Worm (Caenorhabditis elegans) whole organism, L3 larva: ENCODE measurements around the gene srbc-10.
"Not testable (repeated sequence)": the region's sequence is repeated elsewhere in the genome, so short reads cannot be mapped to it uniquely, and the experiment has no call there.

ENCODE experiments used
- R02D3.7 ChIP-seq: fragments of 150-350 bp; optimal IDR thresholded peaks from 2 replicates; lab custom pipeline; 2014; ENCODE audit warnings: missing biosample characterization, missing genetic modification characterization
- ZK546.5 ChIP-seq: sonication (generic microtip); optimal IDR thresholded peaks from 2 replicates; lab custom pipeline; 2017; ENCODE audit warnings: missing biosample characterization, missing genetic modification characterization
- ama-1 ChIP-seq: fragments of 150-350 bp; optimal IDR thresholded peaks from 2 replicates; lab custom pipeline; 2018
- ceh-16 ChIP-seq: sonication (generic microtip); optimal IDR thresholded peaks from 2 replicates; lab custom pipeline; 2017; ENCODE audit warnings: missing biosample characterization, missing genetic modification characterization
- ceh-28 ChIP-seq: fragments of 150-350 bp; optimal IDR thresholded peaks from 2 replicates; lab custom pipeline; 2014; ENCODE audit warnings: missing biosample characterization, missing genetic modification reagents, missing genetic modification characterization
- ceh-82 ChIP-seq: fragments of 150-350 bp; optimal IDR thresholded peaks from 2 replicates; lab custom pipeline; 2014; ENCODE audit warnings: missing biosample characterization, missing genetic modification characterization
- ceh-9 ChIP-seq: sonication (generic microtip); optimal IDR thresholded peaks from 2 replicates; lab custom pipeline; 2018; ENCODE audit warnings: missing biosample characterization, missing genetic modification characterization
- daf-12 ChIP-seq: fragments of 150-350 bp; optimal IDR thresholded peaks from 2 replicates; lab custom pipeline; 2014; ENCODE audit warnings: missing biosample characterization, missing genetic modification reagents, missing genetic modification characterization
- egl-27 ChIP-seq: sonication (generic microtip); optimal IDR thresholded peaks from 4 replicates; lab custom pipeline; 2017; ENCODE audit warnings: missing biosample characterization, missing genetic modification reagents, missing genetic modification characterization
- egl-5 ChIP-seq: fragments of 150-350 bp; optimal IDR thresholded peaks from 2 replicates; lab custom pipeline; 2017; ENCODE audit warnings: missing biosample characterization, missing genetic modification reagents, missing genetic modification characterization, inconsistent platforms
- elt-2 ChIP-seq: sonication (generic microtip); optimal IDR thresholded peaks from 2 replicates; lab custom pipeline; 2016; ENCODE audit warnings: missing genetic modification reagents, mild to moderate bottlenecking, missing genetic modification characterization, missing compliant biosample characterization
- eor-1 ChIP-seq, 2 experiments: fragments of 150-350 bp; optimal IDR thresholded peaks; 2 replicates each; lab custom pipeline; 2014 to 2018; ENCODE audit warnings: missing biosample characterization in 2 of 2, missing genetic modification characterization in 2 of 2
- fkh-10 ChIP-seq: sonication (generic microtip); optimal IDR thresholded peaks from 2 replicates; lab custom pipeline; 2017; ENCODE audit warnings: missing biosample characterization, missing genetic modification reagents, missing genetic modification characterization
- fkh-2 ChIP-seq: fragments of 150-350 bp; optimal IDR thresholded peaks from 2 replicates; lab custom pipeline; 2014; ENCODE audit warnings: missing biosample characterization, missing genetic modification reagents, missing genetic modification characterization
- fos-1 ChIP-seq: fragments of 150-350 bp; optimal IDR thresholded peaks from 2 replicates; lab custom pipeline; 2014; ENCODE audit warnings: missing biosample characterization, missing genetic modification characterization
- hmg-11 ChIP-seq: sonication (generic microtip); optimal IDR thresholded peaks from 2 replicates; lab custom pipeline; 2016; ENCODE audit warnings: missing genetic modification characterization, missing compliant biosample characterization
- jun-1 ChIP-seq: fragments of 150-350 bp; optimal IDR thresholded peaks from 2 replicates; lab custom pipeline; 2014; ENCODE audit warnings: missing biosample characterization, missing genetic modification reagents, missing genetic modification characterization
- lin-15B ChIP-seq: fragments of 150-350 bp; optimal IDR thresholded peaks from 2 replicates; lab custom pipeline; 2014; ENCODE audit warnings: missing biosample characterization, missing genetic modification characterization
- lin-39 ChIP-seq: fragments of 150-350 bp; optimal IDR thresholded peaks from 2 replicates; lab custom pipeline; 2018; ENCODE audit warnings: missing biosample characterization, missing genetic modification reagents, missing genetic modification characterization
- lsy-12 ChIP-seq: sonication (generic microtip); optimal IDR thresholded peaks from 2 replicates; lab custom pipeline; 2016; ENCODE audit warnings: mild to moderate bottlenecking, missing genetic modification characterization, missing compliant biosample characterization
- mml-1 ChIP-seq: fragments of 150-350 bp; sonication (generic microtip); optimal IDR thresholded peaks from 3 replicates; lab custom pipeline; 2014; ENCODE audit warnings: missing biosample characterization, missing genetic modification characterization
- nhr-11 ChIP-seq: fragments of 150-350 bp; optimal IDR thresholded peaks from 2 replicates; lab custom pipeline; 2014; ENCODE audit warnings: missing biosample characterization, missing genetic modification characterization
- nhr-23 ChIP-seq: fragments of 150-350 bp; optimal IDR thresholded peaks from 2 replicates; lab custom pipeline; 2014; ENCODE audit warnings: missing biosample characterization, missing genetic modification reagents, missing genetic modification characterization
- nhr-237 ChIP-seq: fragments of 150-350 bp; optimal IDR thresholded peaks from 2 replicates; lab custom pipeline; 2014; ENCODE audit warnings: missing biosample characterization, missing genetic modification characterization
- nhr-28 ChIP-seq: fragments of 150-350 bp; optimal IDR thresholded peaks from 2 replicates; lab custom pipeline; 2014; ENCODE audit warnings: missing biosample characterization, missing genetic modification characterization
- nhr-43 ChIP-seq: sonication (generic microtip); optimal IDR thresholded peaks from 2 replicates; lab custom pipeline; 2016; ENCODE audit warnings: mild to moderate bottlenecking, missing genetic modification characterization, missing compliant biosample characterization; ENCODE audit not compliant: poor library complexity, severe bottlenecking
- nhr-67 ChIP-seq: fragments of 150-350 bp; optimal IDR thresholded peaks from 2 replicates; lab custom pipeline; 2014; ENCODE audit warnings: missing biosample characterization, missing genetic modification characterization
- nhr-76 ChIP-seq: fragments of 150-350 bp; sonication (generic microtip); optimal IDR thresholded peaks from 5 replicates; lab custom pipeline; 2014; ENCODE audit warnings: missing biosample characterization, missing genetic modification characterization
- nhr-77 ChIP-seq: fragments of 150-350 bp; optimal IDR thresholded peaks from 2 replicates; lab custom pipeline; 2014; ENCODE audit warnings: missing biosample characterization, missing genetic modification characterization
- pqm-1 ChIP-seq: fragments of 150-350 bp; optimal IDR thresholded peaks from 2 replicates; lab custom pipeline; 2017; ENCODE audit warnings: missing biosample characterization, missing genetic modification characterization, inconsistent platforms
- sea-2 ChIP-seq: fragments of 150-350 bp; sonication (generic microtip); optimal IDR thresholded peaks from 4 replicates; lab custom pipeline; 2014; ENCODE audit warnings: missing biosample characterization, missing genetic modification reagents, missing genetic modification characterization
- tbx-2 ChIP-seq: sonication (generic microtip); optimal IDR thresholded peaks from 2 replicates; lab custom pipeline; 2016; ENCODE audit warnings: mild to moderate bottlenecking, missing genetic modification characterization, missing compliant biosample characterization
- unc-62 ChIP-seq: fragments of 150-350 bp; sonication (generic microtip); optimal IDR thresholded peaks from 4 replicates; lab custom pipeline; 2014; ENCODE audit warnings: missing biosample characterization, missing genetic modification reagents, missing genetic modification characterization
- zag-1 ChIP-seq: fragments of 150-350 bp; optimal IDR thresholded peaks from 2 replicates; lab custom pipeline; 2014; ENCODE audit warnings: missing biosample characterization, missing genetic modification characterization
- ztf-4 ChIP-seq: fragments of 150-350 bp; optimal IDR thresholded peaks from 2 replicates; lab custom pipeline; 2014; ENCODE audit warnings: missing biosample characterization, missing genetic modification characterization

The srbc-10 gene

DNA sequence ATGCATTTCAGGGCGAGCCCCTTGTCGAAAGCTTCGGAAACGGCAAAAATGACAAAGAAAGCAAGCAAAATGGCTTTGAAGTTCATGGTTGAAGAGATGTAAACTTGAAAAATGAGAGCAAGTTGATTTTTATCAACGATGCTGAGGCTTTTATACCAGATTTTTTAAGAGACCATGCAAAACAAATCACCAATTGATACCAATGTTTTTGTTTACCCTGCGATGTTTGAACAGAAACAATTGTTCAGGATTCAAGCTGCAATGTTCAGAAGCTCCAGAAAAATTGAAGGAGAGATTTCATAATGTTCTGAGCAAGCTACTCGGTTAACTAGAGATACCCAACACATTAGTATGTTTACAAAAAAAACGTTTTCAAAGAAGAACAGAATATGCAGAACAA lies 29.5 kb upstream of the srbc-10 start, which contains the start of gene C54F6.15:
Gene C54F6.15, minus strand, starts transcription at position 101 of the 400 bp plus-strand sequence.
- TF ChIP-seq ceh-16 (no peak), nhr-77 (tag; lab: Kevin White, UChicago) (no peak), fkh-10 (GFP tag; lab: Kevin White, UChicago) (no peak), nhr-76 (tag; lab: Kevin White, UChicago) (no peak), lsy-12 (no peak), nhr-11 (tag; lab: Kevin White, UChicago) (no peak), nhr-67 (tag; lab: Kevin White, UChicago) (no peak)

DNA sequence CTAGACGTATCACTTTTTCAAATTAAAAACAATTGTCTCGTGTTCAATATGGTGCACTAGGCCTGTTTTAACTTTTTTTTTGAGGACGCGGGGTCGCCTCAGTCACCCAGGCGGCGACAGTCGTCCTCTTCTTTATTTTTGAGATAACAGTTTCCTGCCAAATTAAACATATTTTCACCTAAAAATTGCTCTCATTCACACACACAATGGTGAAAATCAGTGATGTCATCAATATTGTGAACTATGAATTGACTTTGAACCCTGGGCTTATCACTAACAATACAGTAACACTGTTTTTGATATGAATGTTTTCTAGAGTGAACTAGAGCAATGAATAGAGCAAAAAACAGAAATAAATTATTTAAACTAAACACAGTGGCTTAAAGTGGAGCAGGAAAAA lies 28.5 kb upstream of the srbc-10 start:
- no peak for TF ChIP-seq nhr-23 (tag; lab: Kevin White, UChicago)
- TF ChIP-seq tbx-2 (tag; lab: Kevin White, UChicago), result no peak
- TF ChIP-seq unc-62 (GFP tag; lab: Kevin White, UChicago), result no peak
- peak; percentile 89 for TF ChIP-seq pqm-1 (tag; lab: Kevin White, UChicago)
- no peak for TF ChIP-seq eor-1 (tag; optimal IDR thresholded peaks at IDR 0.05; lab: Kevin White, UChicago)
- TF ChIP-seq elt-2 (tag; lab: Kevin White, UChicago), result peak; percentile 75
- TF ChIP-seq mml-1 (tag; lab: Kevin White, UChicago), result no peak
- TF ChIP-seq ceh-28, result no peak
- TF ChIP-seq nhr-237 (tag; lab: Kevin White, UChicago), result no peak
- no peak for TF ChIP-seq lsy-12

DNA sequence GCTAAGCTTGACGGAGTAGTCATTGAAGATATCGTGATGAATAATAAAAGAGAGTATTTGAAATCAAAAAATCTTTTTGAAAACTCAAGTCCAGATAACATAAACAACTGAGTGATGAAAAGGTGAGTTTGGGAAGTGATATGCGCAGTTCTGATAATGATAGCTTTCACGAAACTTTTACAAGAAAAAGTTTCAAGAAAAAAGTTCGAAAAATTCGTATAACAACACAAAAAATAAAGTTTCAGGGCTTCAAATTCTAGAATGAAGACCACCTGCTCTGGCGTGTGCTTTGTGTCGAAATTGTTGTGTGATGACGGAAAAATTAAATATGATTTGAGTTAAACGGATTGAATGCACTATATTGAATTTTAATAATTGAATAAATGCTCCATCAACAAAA lies 27.3 kb upstream of the srbc-10 start, which contains the start of gene srb-19:
Gene srb-19, minus strand, starts transcription at position 101 of the 400 bp plus-strand sequence.
- TF ChIP-seq elt-2 (tag; lab: Kevin White, UChicago) (no peak), lin-39 (tag; lab: Kevin White, UChicago) (no peak), nhr-43 (no peak), ceh-82 (no peak), daf-12 (tag; lab: Kevin White, UChicago) (no peak), ceh-9 (no peak), nhr-28 (tag; lab: Kevin White, UChicago) (no peak), ztf-4 (tag; lab: Kevin White, UChicago) (no peak), fos-1 (no peak), tbx-2 (tag; lab: Kevin White, UChicago) (no peak), egl-5 (tag; lab: Kevin White, UChicago) (no peak), egl-27 (tag; lab: Kevin White, UChicago) (no peak), lin-15B (no peak), zag-1 (tag; lab: Kevin White, UChicago) (no peak), nhr-237 (tag; lab: Kevin White, UChicago) (no peak), eor-1 (tag; optimal IDR thresholded peaks at IDR 0.05; lab: Kevin White, UChicago) (no peak), nhr-23 (tag; lab: Kevin White, UChicago) (no peak), ZK546.5 (tag; lab: Kevin White, UChicago) (no peak)
- TF ChIP-seq, all 47 proteins: peak for 0

DNA sequence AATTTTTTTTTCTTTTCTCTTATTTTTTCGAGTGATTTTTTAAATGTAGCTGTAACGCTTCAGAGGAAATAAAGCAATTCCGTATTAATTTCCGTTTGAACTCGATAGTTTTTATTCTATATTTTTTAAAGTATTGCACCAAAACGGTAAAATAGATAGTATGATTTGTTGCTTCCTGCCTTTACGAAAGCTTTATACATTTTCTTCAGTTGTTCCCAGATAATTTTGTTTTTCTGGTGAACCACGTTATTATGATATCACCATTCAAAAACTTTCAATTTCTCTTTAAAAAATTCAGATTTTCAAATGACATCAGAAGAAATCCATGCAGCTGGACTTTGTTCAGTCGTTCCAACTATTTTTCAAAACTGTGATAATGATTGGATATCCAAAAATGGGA lies 22.1 kb upstream of the srbc-10 start, which contains the start of gene srb-18:
Gene srb-18, plus strand, starts transcription at position 301 of the 400 bp plus-strand sequence.
- TF ChIP-seq daf-12 (tag; lab: Kevin White, UChicago), result no peak
- no peak for TF ChIP-seq fkh-10 (GFP tag; lab: Kevin White, UChicago)
- TF ChIP-seq nhr-237 (tag; lab: Kevin White, UChicago), result no peak
- no peak for TF ChIP-seq lin-15B
- TF ChIP-seq nhr-28 (tag; lab: Kevin White, UChicago), result no peak
- no peak for TF ChIP-seq hmg-11
- TF ChIP-seq R02D3.7, result no peak
- no peak for TF ChIP-seq ceh-9
- TF ChIP-seq jun-1 (tag; lab: Kevin White, UChicago), result no peak
- no peak for TF ChIP-seq mml-1 (tag; lab: Kevin White, UChicago)
- TF ChIP-seq sea-2 (GFP tag; lab: Kevin White, UChicago), result no peak
- TF ChIP-seq fkh-2, result no peak
- TF ChIP-seq nhr-76 (tag; lab: Kevin White, UChicago), result no peak
- no peak for TF ChIP-seq ama-1
- no peak for TF ChIP-seq nhr-11 (tag; lab: Kevin White, UChicago)
- TF ChIP-seq nhr-43, result no peak

DNA sequence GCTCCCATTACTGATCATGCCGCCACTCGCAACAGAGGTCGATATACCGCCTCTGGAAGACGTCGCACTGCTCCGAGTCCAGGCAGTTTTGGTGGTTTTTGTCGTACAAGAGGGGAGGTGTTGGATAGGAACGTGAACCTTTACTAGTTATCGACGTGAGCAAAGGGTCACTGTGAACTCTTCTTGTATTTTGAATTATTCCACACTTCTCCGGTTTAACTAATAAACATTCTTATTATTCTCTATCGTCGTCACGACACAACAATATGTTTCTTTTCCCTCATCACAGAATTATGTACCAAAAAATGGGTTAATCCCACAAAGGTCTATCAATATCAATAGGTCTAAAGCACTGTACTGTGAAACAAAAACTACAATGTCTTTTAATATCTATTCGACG lies 18.6 kb upstream of the srbc-10 start, which contains the start of gene nhr-171:
Gene nhr-171, plus strand, starts transcription at position 301 of the 400 bp plus-strand sequence.
- not testable (repeated sequence) for TF ChIP-seq pqm-1 (tag; lab: Kevin White, UChicago); fkh-2; ama-1
